Worm (Caenorhabditis elegans) whole organism, L1 larva: ENCODE measurements around the gene srbc-38.

Source experiments
- C04F5.9 ChIP-seq: sonication (generic microtip); optimal IDR thresholded peaks from 2 replicates; lab custom pipeline; 2016; ENCODE audit warnings: missing genetic modification characterization, missing compliant biosample characterization
- C16A3.4 ChIP-seq: fragments of 150-350 bp; optimal IDR thresholded peaks from 2 replicates; lab custom pipeline; 2014; ENCODE audit warnings: missing biosample characterization, missing genetic modification characterization
- C34B4.2 ChIP-seq: sonication (generic microtip); optimal IDR thresholded peaks from 2 replicates; lab custom pipeline; 2017; ENCODE audit warnings: mild to moderate bottlenecking, missing genetic modification characterization, missing compliant biosample characterization
- F16B12.6 ChIP-seq: fragments of 150-350 bp; optimal IDR thresholded peaks from 2 replicates; lab custom pipeline; 2014; ENCODE audit warnings: missing biosample characterization, missing genetic modification characterization
- aha-1 ChIP-seq: fragments of 150-350 bp; optimal IDR thresholded peaks from 2 replicates; lab custom pipeline; 2014; ENCODE audit warnings: missing biosample characterization, missing genetic modification characterization
- aly-2 ChIP-seq: fragments of 150-350 bp; optimal IDR thresholded peaks from 2 replicates; lab custom pipeline; 2014; ENCODE audit warnings: missing biosample characterization, missing genetic modification characterization
- blmp-1 ChIP-seq: fragments of 150-350 bp; optimal IDR thresholded peaks from 2 replicates; lab custom pipeline; 2014; ENCODE audit warnings: missing biosample characterization, missing genetic modification characterization
- ceh-82 ChIP-seq, 3 experiments: fragments of 150-350 bp in 1 of 3; sonication (generic microtip) in 2 of 3; optimal IDR thresholded peaks; 2 replicates each; lab custom pipeline; 2014 to 2017; ENCODE audit warnings: missing biosample characterization in 3 of 3, missing genetic modification characterization in 3 of 3
- ceh-90 ChIP-seq: sonication (generic microtip); optimal IDR thresholded peaks from 2 replicates; lab custom pipeline; 2016; ENCODE audit warnings: missing genetic modification characterization, missing compliant biosample characterization
- dpl-1 ChIP-seq, 3 experiments: fragments of 150-350 bp in 2 of 3; sonication (generic microtip) in 1 of 3; optimal IDR thresholded peaks; 2 replicates each; lab custom pipeline; 2014 to 2017; ENCODE audit warnings: missing biosample characterization in 3 of 3, missing genetic modification characterization in 3 of 3, missing genetic modification reagents in 3 of 3
- efl-1 ChIP-seq, 4 experiments: fragments of 150-350 bp; optimal IDR thresholded peaks in 3 of 4; peaks in 1 of 4; 1 replicate in 1 of 4; 2 replicates in 3 of 4; lab custom pipeline; 2014; ENCODE audit warnings: missing biosample characterization in 2 of 4, missing genetic modification characterization in 2 of 4, missing genetic modification reagents in 2 of 4
- efl-3 ChIP-seq: fragments of 200-800 bp; sonication (Bioruptor generic); optimal IDR thresholded peaks from 2 replicates; lab custom pipeline; 2018; ENCODE audit warnings: mild to moderate bottlenecking, missing genetic modification characterization, missing compliant biosample characterization
- egl-13 ChIP-seq: sonication (generic microtip); optimal IDR thresholded peaks from 2 replicates; lab custom pipeline; 2016; ENCODE audit warnings: missing genotype, missing genetic modification reagents, missing genetic modification characterization, missing compliant biosample characterization
- egl-27 ChIP-seq, 2 experiments: fragments of 150-350 bp in 1 of 2; sonication (generic microtip); optimal IDR thresholded peaks; 3 replicates each; lab custom pipeline; 2017 to 2018; ENCODE audit warnings: missing biosample characterization in 2 of 2, missing genetic modification characterization in 2 of 2, missing genetic modification reagents in 2 of 2
- elt-2 ChIP-seq: sonication (generic microtip); optimal IDR thresholded peaks from 2 replicates; lab custom pipeline; 2016; ENCODE audit warnings: missing genetic modification characterization, mild to moderate bottlenecking, inconsistent platforms, missing compliant biosample characterization, missing genetic modification reagents
- elt-3 ChIP-seq, 6 experiments: fragments of 150-350 bp in 1 of 6; sonication (generic microtip); optimal IDR thresholded peaks; 2 replicates each; lab custom pipeline; 2017 to 2018; ENCODE audit warnings: missing biosample characterization in 6 of 6, missing genetic modification characterization in 6 of 6, inconsistent platforms in 1 of 6
- ets-5 ChIP-seq: fragments of 200-800 bp; sonication (Bioruptor generic); IDR thresholded peaks from 2 replicates; pipeline ENCODE4 v1.3.6; 2022; ENCODE audit warnings: missing genetic modification characterization, missing compliant biosample characterization
- fkh-10 ChIP-seq: sonication (generic microtip); optimal IDR thresholded peaks from 2 replicates; lab custom pipeline; 2017; ENCODE audit warnings: missing biosample characterization, missing genetic modification reagents, missing genetic modification characterization
- fkh-4 ChIP-seq: sonication (generic microtip); optimal IDR thresholded peaks from 2 replicates; lab custom pipeline; 2016; ENCODE audit warnings: missing compliant biosample characterization, missing genetic modification characterization, borderline replicate concordance
- grh-1 ChIP-seq: fragments of 200-800 bp; sonication (Bioruptor generic); IDR thresholded peaks from 2 replicates; pipeline ENCODE4 v1.3.6; 2022; ENCODE audit warnings: missing genetic modification reagents, missing genetic modification characterization, missing compliant biosample characterization
- hlh-17 ChIP-seq: fragments of 200-800 bp; sonication (Bioruptor generic); optimal IDR thresholded peaks from 2 replicates; lab custom pipeline; 2018; ENCODE audit warnings: missing genetic modification characterization, mild to moderate bottlenecking, missing compliant biosample characterization, moderate library complexity, borderline replicate concordance
- hlh-4 ChIP-seq: sonication (generic microtip); optimal IDR thresholded peaks from 2 replicates; lab custom pipeline; 2016; ENCODE audit warnings: mild to moderate bottlenecking, missing genetic modification characterization, missing compliant biosample characterization
- hpl-2 ChIP-seq: fragments of 150-350 bp; optimal IDR thresholded peaks from 2 replicates; lab custom pipeline; 2014; ENCODE audit warnings: missing biosample characterization, missing genetic modification reagents, missing genetic modification characterization
- irx-1 ChIP-seq: sonication (generic microtip); optimal IDR thresholded peaks from 2 replicates; lab custom pipeline; 2016; ENCODE audit warnings: missing genetic modification characterization, missing compliant biosample characterization
- isw-1 ChIP-seq: fragments of 200-800 bp; sonication (Bioruptor generic); IDR thresholded peaks from 2 replicates; pipeline ENCODE4 v1.3.6; 2022; ENCODE audit warnings: missing genetic modification characterization, missing compliant biosample characterization
- jun-1 ChIP-seq: fragments of 150-350 bp; optimal IDR thresholded peaks from 2 replicates; lab custom pipeline; 2014; ENCODE audit warnings: missing biosample characterization, missing genetic modification reagents, missing genetic modification characterization
- lin-13 ChIP-seq: fragments of 150-350 bp; optimal IDR thresholded peaks from 2 replicates; lab custom pipeline; 2014; ENCODE audit warnings: missing biosample characterization, missing genetic modification reagents, missing genetic modification characterization
- lin-14 ChIP-seq: fragments of 200-800 bp; sonication (Bioruptor generic); optimal IDR thresholded peaks from 2 replicates; lab custom pipeline; 2018; ENCODE audit warnings: mild to moderate bottlenecking, missing genetic modification characterization, moderate library complexity, missing compliant biosample characterization
- lin-15B ChIP-seq: fragments of 150-350 bp; sonication (generic microtip); optimal IDR thresholded peaks from 3 replicates; lab custom pipeline; 2014; ENCODE audit warnings: missing biosample characterization, missing genetic modification characterization
- lin-39 ChIP-seq: fragments of 150-350 bp; optimal IDR thresholded peaks from 2 replicates; lab custom pipeline; 2014; ENCODE audit warnings: missing biosample characterization, missing genetic modification reagents, missing genetic modification characterization
- lir-3 ChIP-seq: sonication (generic microtip); optimal IDR thresholded peaks from 2 replicates; lab custom pipeline; 2016; ENCODE audit warnings: mild to moderate bottlenecking, missing genetic modification characterization, moderate library complexity, missing compliant biosample characterization; ENCODE audit not compliant: poor library complexity
- mab-9 ChIP-seq: fragments of 200-800 bp; sonication (Bioruptor generic); IDR thresholded peaks from 2 replicates; pipeline ENCODE4 v1.3.6; 2022; ENCODE audit warnings: missing genetic modification reagents, missing genetic modification characterization, missing compliant biosample characterization
- mdl-1 ChIP-seq, 2 experiments: fragments of 150-350 bp; optimal IDR thresholded peaks; 2 replicates each; lab custom pipeline; 2014 to 2017; ENCODE audit warnings: missing biosample characterization in 2 of 2, missing genetic modification characterization in 2 of 2, inconsistent platforms in 1 of 2
- mef-2 ChIP-seq: fragments of 150-350 bp; optimal IDR thresholded peaks from 2 replicates; lab custom pipeline; 2014; ENCODE audit warnings: missing biosample characterization, missing genetic modification characterization
- mep-1 ChIP-seq: fragments of 150-350 bp; optimal IDR thresholded peaks from 2 replicates; lab custom pipeline; 2014; ENCODE audit warnings: missing biosample characterization, missing genetic modification characterization
- nhr-20 ChIP-seq: sonication (generic microtip); optimal IDR thresholded peaks from 2 replicates; lab custom pipeline; 2016; ENCODE audit warnings: mild to moderate bottlenecking, missing genetic modification characterization, missing compliant biosample characterization
- nhr-237 ChIP-seq: fragments of 150-350 bp; optimal IDR thresholded peaks from 2 replicates; lab custom pipeline; 2014; ENCODE audit warnings: missing biosample characterization, missing genetic modification characterization
- nhr-28 ChIP-seq: fragments of 150-350 bp; optimal IDR thresholded peaks from 2 replicates; lab custom pipeline; 2014; ENCODE audit warnings: missing biosample characterization, missing genetic modification characterization
- nhr-71 ChIP-seq: sonication (generic microtip); optimal IDR thresholded peaks from 2 replicates; lab custom pipeline; 2016; ENCODE audit warnings: mild to moderate bottlenecking, missing genetic modification characterization, moderate library complexity, missing compliant biosample characterization
- nhr-76 ChIP-seq: sonication (generic microtip); optimal IDR thresholded peaks from 2 replicates; lab custom pipeline; 2017; ENCODE audit warnings: missing biosample characterization, missing genetic modification characterization
- nhr-77 ChIP-seq: fragments of 150-350 bp; optimal IDR thresholded peaks from 2 replicates; lab custom pipeline; 2014; ENCODE audit warnings: missing biosample characterization, missing genetic modification characterization
- nhr-90 ChIP-seq: sonication (generic microtip); optimal IDR thresholded peaks from 2 replicates; lab custom pipeline; 2016; ENCODE audit warnings: mild to moderate bottlenecking, missing genetic modification characterization, missing compliant biosample characterization; ENCODE audit not compliant: poor library complexity
- pag-3 ChIP-seq: sonication (generic microtip); optimal IDR thresholded peaks from 2 replicates; lab custom pipeline; 2017; ENCODE audit warnings: missing genetic modification characterization, mild to moderate bottlenecking, missing compliant biosample characterization, antibody characterized with exemption, borderline replicate concordance; ENCODE audit not compliant: insufficient read depth
- pqm-1 ChIP-seq: sonication (generic microtip); optimal IDR thresholded peaks from 3 replicates; lab custom pipeline; 2017; ENCODE audit warnings: missing biosample characterization, missing genetic modification characterization
- skn-1 ChIP-seq: fragments of 150-350 bp; optimal IDR thresholded peaks from 2 replicates; lab custom pipeline; 2014; ENCODE audit warnings: missing biosample characterization, missing genetic modification characterization
- snpc-4 ChIP-seq: fragments of 150-350 bp; optimal IDR thresholded peaks from 2 replicates; lab custom pipeline; 2014; ENCODE audit warnings: missing biosample characterization, missing genetic modification characterization
- tlp-1 ChIP-seq: fragments of 150-350 bp; optimal IDR thresholded peaks from 2 replicates; lab custom pipeline; 2014; ENCODE audit warnings: missing biosample characterization, missing genetic modification characterization
- unc-62 ChIP-seq: fragments of 150-350 bp; optimal IDR thresholded peaks from 2 replicates; lab custom pipeline; 2014; ENCODE audit warnings: missing biosample characterization, missing genetic modification reagents, missing genetic modification characterization
- unc-98 ChIP-seq: fragments of 200-800 bp; sonication (Bioruptor generic); IDR thresholded peaks from 2 replicates; pipeline ENCODE4 v1.3.6; 2022; ENCODE audit warnings: missing genetic modification characterization, missing compliant biosample characterization
- zag-1 ChIP-seq: fragments of 150-350 bp; optimal IDR thresholded peaks from 2 replicates; lab custom pipeline; 2014; ENCODE audit warnings: missing biosample characterization, missing genetic modification characterization
- ztf-4 ChIP-seq: fragments of 150-350 bp; optimal IDR thresholded peaks from 2 replicates; lab custom pipeline; 2014; ENCODE audit warnings: missing biosample characterization, missing genetic modification characterization

Gene srbc-38

DNA sequence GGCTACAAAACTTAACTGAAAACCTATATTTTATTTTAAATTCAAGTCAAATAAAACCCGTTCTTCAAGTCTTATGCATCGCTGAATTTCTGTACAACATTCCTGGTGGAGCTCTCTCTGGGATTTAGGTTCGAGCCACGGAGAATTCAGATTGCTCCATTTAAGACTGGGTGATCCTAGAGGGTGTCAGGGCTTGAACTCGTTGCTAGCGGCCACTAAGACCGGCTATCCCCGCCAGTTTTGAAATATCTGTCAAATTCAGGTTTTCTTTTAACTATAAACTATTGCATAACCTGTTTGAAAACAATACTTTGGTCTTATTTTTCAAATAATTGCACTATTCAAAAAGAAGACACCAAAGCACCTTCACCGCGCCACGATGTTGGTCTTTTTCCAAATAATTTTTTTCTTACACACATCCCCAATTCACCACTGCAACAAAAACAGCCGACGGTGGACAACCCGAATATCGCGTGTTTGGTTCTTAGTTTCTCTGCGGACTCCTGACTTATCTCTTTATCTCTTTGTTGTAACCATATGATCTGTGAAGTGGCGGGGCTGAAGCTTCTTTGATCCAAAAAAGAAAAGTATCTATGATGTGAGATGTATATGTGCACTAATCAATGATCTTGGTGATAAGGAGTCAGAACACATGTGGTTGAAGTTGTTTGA is 21.9 kb downstream of the srbc-38 start (continued):
- no peak for TF ChIP-seq hpl-2
- no peak for TF ChIP-seq tlp-1 (tag; lab: Kevin White, UChicago)
- TF ChIP-seq lin-15B (tag; lab: Kevin White, UChicago) = no peak
- TF ChIP-seq nhr-28 = no peak
- peak; percentile 57 for TF ChIP-seq C16A3.4
- peak in 1 of 2 experiments; percentile 86 for TF ChIP-seq mdl-1 (tag; optimal IDR thresholded peaks at IDR 0.05; lab: Kevin White, UChicago)
- no peak for TF ChIP-seq skn-1
- TF ChIP-seq elt-3 (tag; optimal IDR thresholded peaks at IDR 0.05; lab: Kevin White, UChicago) = peak in 2 of 6 experiments; percentile 13 to 83
- peak; percentile 54 for TF ChIP-seq blmp-1
- TF ChIP-seq hlh-17 (GFP tag; lab: Kevin White, UChicago) = no peak
- no peak for TF ChIP-seq snpc-4 (tag; lab: Kevin White, UChicago)
- TF ChIP-seq elt-2 = peak; percentile 7
- TF ChIP-seq nhr-77 (tag; lab: Kevin White, UChicago) = no peak
- peak; percentile 81 for TF ChIP-seq lir-3 (tag; lab: Kevin White, UChicago)
- no peak for TF ChIP-seq mab-9 (GFP tag; lab: Robert Waterston, UW)
- TF ChIP-seq isw-1 (GFP tag; lab: Robert Waterston, UW) = no peak
- no peak for TF ChIP-seq hlh-4 (tag; lab: Kevin White, UChicago)
- TF ChIP-seq fkh-4 (tag; lab: Kevin White, UChicago) = no peak
- TF ChIP-seq zag-1 (tag; lab: Kevin White, UChicago) = no peak
- no peak for TF ChIP-seq egl-27 (tag; optimal IDR thresholded peaks at IDR 0.05; lab: Kevin White, UChicago)
- TF ChIP-seq ets-5 = no peak
- no peak for TF ChIP-seq F16B12.6 (tag; lab: Kevin White, UChicago)
- peak; percentile 76 for TF ChIP-seq ztf-4 (tag; lab: Kevin White, UChicago)
- TF ChIP-seq aly-2 (tag; lab: Kevin White, UChicago) = no peak
- TF ChIP-seq nhr-71 (tag; lab: Kevin White, UChicago) = peak; percentile 96
- no peak for TF ChIP-seq egl-13 (tag; lab: Kevin White, UChicago)
- TF ChIP-seq pqm-1 = no peak
- no peak for TF ChIP-seq fkh-10 (GFP tag; lab: Kevin White, UChicago)
- no peak for TF ChIP-seq ceh-82 (tag; optimal IDR thresholded peaks at IDR 0.05; lab: Kevin White, UChicago)
- peak; percentile 91 for TF ChIP-seq lin-14
- peak; percentile 44 for TF ChIP-seq C04F5.9 (tag; lab: Kevin White, UChicago)
- TF ChIP-seq irx-1 (tag; lab: Kevin White, UChicago) = peak; percentile 28
- peak; percentile 84 for TF ChIP-seq nhr-20 (tag; lab: Kevin White, UChicago)
- TF ChIP-seq dpl-1 (GFP tag; optimal IDR thresholded peaks at IDR 0.05; lab: Kevin White, UChicago) = peak in 2 of 3 experiments; percentile 8 to 34
- no peak for TF ChIP-seq unc-62
- TF ChIP-seq pag-3 = no peak
- no peak for TF ChIP-seq aha-1 (tag; lab: Kevin White, UChicago)
- TF ChIP-seq nhr-76 = no peak
- no peak for TF ChIP-seq ceh-90 (tag; lab: Kevin White, UChicago)
- TF ChIP-seq nhr-90 (tag; lab: Kevin White, UChicago) = peak; percentile 62
- TF ChIP-seq lin-13 (GFP tag; lab: Kevin White, UChicago) = no peak
- TF ChIP-seq lin-39 = no peak
- no peak for TF ChIP-seq efl-3 (GFP tag; lab: Kevin White, UChicago)
- no peak for TF ChIP-seq C34B4.2 (tag; lab: Kevin White, UChicago)
- no peak for TF ChIP-seq jun-1
- no peak for TF ChIP-seq unc-98
- peak; percentile 30; the same call in 1 of the 2 replicates for TF ChIP-seq grh-1 (GFP tag; lab: Robert Waterston, UW)
- TF ChIP-seq efl-1 (optimal IDR thresholded peaks at IDR 0.05; lab: Kevin White, UChicago) = peak in 1 of 2 experiments; percentile 14
- TF ChIP-seq efl-1 (GFP tag; optimal IDR thresholded peaks at IDR 0.05 in 1 of 2; lab: Kevin White, UChicago) = no peak
- TF ChIP-seq mep-1 (tag; lab: Kevin White, UChicago) = peak; percentile 47
- no peak for TF ChIP-seq mef-2 (tag; lab: Kevin White, UChicago)
- no peak for TF ChIP-seq nhr-237
